Fruit fly (Drosophila melanogaster) S2 (cell line): Measurements from ENCODE around the gene Scsalpha1.

Source experiments
- CG8478 ChIP-seq: fragments of >200 bp; optimal IDR thresholded peaks from 2 replicates; lab custom pipeline; 2018
- CTCF ChIP-seq, 2 experiments: fragments of >200 bp; optimal IDR thresholded peaks; 2 replicates each; lab custom pipeline; 2018

DNA sequence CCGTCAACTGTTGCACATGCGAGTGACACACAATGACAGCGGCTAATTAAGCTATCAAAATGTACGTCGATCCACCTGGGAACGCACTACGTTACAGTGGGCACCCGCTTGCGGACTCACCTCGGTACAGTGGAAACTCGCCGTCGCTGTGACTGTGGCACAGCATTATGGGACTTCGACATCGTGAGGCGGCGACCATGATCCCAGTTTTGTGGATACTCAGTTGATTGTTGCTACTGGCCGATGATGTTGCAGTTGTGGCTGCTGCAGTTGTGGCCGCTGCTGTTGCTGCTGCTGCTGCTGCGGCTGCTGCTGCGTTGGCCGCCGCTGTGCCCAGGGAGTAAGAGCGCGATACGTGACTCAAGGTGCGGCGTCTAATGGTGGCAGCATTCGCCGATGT is 14.2 kb upstream of the Scsalpha1 start:
- TF ChIP-seq CTCF (optimal IDR thresholded peaks at IDR 0.05; lab: Kevin White, UChicago): no peak
- TF ChIP-seq CG8478: no peak
